Worm (Caenorhabditis elegans) whole organism, young adult: ENCODE data around the gene C05C9.2.

Source experiments
- D2030.7 ChIP-seq: fragments of 200-800 bp; sonication (Bioruptor generic); IDR thresholded peaks from 2 replicates; pipeline ENCODE4 v1.3.6; 2022; ENCODE audit warnings: missing genetic modification reagents, missing genetic modification characterization, missing compliant biosample characterization
- F37B4.10 ChIP-seq: fragments of 200-800 bp; sonication (Bioruptor generic); IDR thresholded peaks from 2 replicates; pipeline ENCODE4 v1.3.6; 2022; ENCODE audit warnings: missing genetic modification characterization, missing compliant biosample characterization
- Y53G8AR.9 ChIP-seq: fragments of 200-800 bp; sonication (Bioruptor generic); conservative IDR thresholded peaks from 2 replicates; pipeline ENCODE4 v1.3.6; 2022; ENCODE audit warnings: missing genetic modification reagents, missing genetic modification characterization, missing compliant biosample characterization
- ama-1 ChIP-seq, 3 experiments: fragments of 150-350 bp in 1 of 3; sonication (generic microtip) in 2 of 3; optimal IDR thresholded peaks; 2 replicates each; lab custom pipeline; 2014 to 2018; ENCODE audit warnings: missing biosample characterization in 2 of 3, missing genetic modification characterization in 2 of 3, missing genetic modification reagents in 2 of 3
- aptf-2 ChIP-seq: fragments of 200-800 bp; sonication (Bioruptor generic); conservative IDR thresholded peaks from 2 replicates; pipeline ENCODE4 v1.3.6; 2022; ENCODE audit warnings: missing genetic modification reagents, missing genetic modification characterization, missing compliant biosample characterization
- gei-17 ChIP-seq: fragments of 200-800 bp; sonication (Bioruptor generic); optimal IDR thresholded peaks from 2 replicates; lab custom pipeline; 2018; ENCODE audit warnings: mild to moderate bottlenecking, missing genetic modification characterization, missing compliant biosample characterization
- let-607 ChIP-seq, 2 experiments: fragments of 200-800 bp in 1 of 2; sonication (Bioruptor generic) in 1 of 2; sonication (generic microtip) in 1 of 2; optimal IDR thresholded peaks; 2 replicates each; lab custom pipeline; 2016 to 2018; ENCODE audit warnings: mild to moderate bottlenecking in 2 of 2, missing compliant biosample characterization in 2 of 2, missing genetic modification characterization in 2 of 2, moderate library complexity in 2 of 2, missing genotype in 1 of 2
- madf-10 ChIP-seq: sonication (generic microtip); optimal IDR thresholded peaks from 2 replicates; lab custom pipeline; 2016; ENCODE audit warnings: mild to moderate bottlenecking, missing genetic modification characterization, missing compliant biosample characterization
- nfya-1 ChIP-seq: sonication (generic microtip); optimal IDR thresholded peaks from 2 replicates; lab custom pipeline; 2017; ENCODE audit warnings: antibody characterized with exemption, missing compliant biosample characterization, missing genetic modification characterization, borderline replicate concordance; ENCODE audit not compliant: insufficient read depth
- nhr-90 ChIP-seq: sonication (generic microtip); optimal IDR thresholded peaks from 2 replicates; lab custom pipeline; 2016; ENCODE audit warnings: missing genotype, mild to moderate bottlenecking, missing genetic modification characterization, missing compliant biosample characterization
- repo-1 ChIP-seq: sonication (generic microtip); optimal IDR thresholded peaks from 2 replicates; lab custom pipeline; 2017; ENCODE audit warnings: mild to moderate bottlenecking, missing genetic modification characterization, missing compliant biosample characterization
- snpc-3.4 ChIP-seq: sonication (generic microtip); optimal IDR thresholded peaks from 2 replicates; lab custom pipeline; 2017; ENCODE audit warnings: missing genetic modification characterization, mild to moderate bottlenecking, missing compliant biosample characterization, antibody characterized with exemption, moderate library complexity, missing genotype, missing genetic modification reagents
- sptf-2 ChIP-seq: fragments of 200-800 bp; sonication (Bioruptor generic); optimal IDR thresholded peaks from 2 replicates; lab custom pipeline; 2018; ENCODE audit warnings: mild to moderate bottlenecking, missing genetic modification characterization, missing compliant biosample characterization
- unc-62 ChIP-seq: fragments of 150-350 bp; optimal IDR thresholded peaks from 2 replicates; lab custom pipeline; 2014; ENCODE audit warnings: missing biosample characterization, missing genetic modification reagents, missing genetic modification characterization

ce11 chrX:11123998-11124397, 28.9 kb upstream of the C05C9.2 start:
- TF ChIP-seq repo-1 (tag; lab: Kevin White, UChicago) (no peak), gei-17 (GFP tag; lab: Kevin White, UChicago) (no peak), F37B4.10 (no peak), D2030.7 (GFP tag; lab: Robert Waterston, UW) (no peak), Y53G8AR.9 (GFP tag; lab: Robert Waterston, UW) (no peak), snpc-3.4 (tag; lab: Kevin White, UChicago) (no peak), nfya-1 (tag; lab: Kevin White, UChicago) (no peak), aptf-2 (no peak), ama-1 (optimal IDR thresholded peaks at IDR 0.05; lab: Kevin White, UChicago) (no peak), ama-1 (GFP tag; optimal IDR thresholded peaks at IDR 0.05; lab: Kevin White, UChicago) (no peak), sptf-2 (GFP tag; lab: Kevin White, UChicago) (no peak), nhr-90 (tag; lab: Kevin White, UChicago) (no peak), unc-62 (GFP tag; lab: Kevin White, UChicago) (no peak), madf-10 (tag; lab: Kevin White, UChicago) (no peak), let-607 (tag; optimal IDR thresholded peaks at IDR 0.05; lab: Kevin White, UChicago) (no peak)
